Worm (Caenorhabditis elegans): ENCODE results near the gene ugt-43.
A peak's percentile ranks its signal among the peaks of the same experiment; 100 is the strongest.

The ugt-43 gene

ce11 chrIV:10483607-10484117 lies 19.3 kb downstream of the ugt-43 start, which contains the start of the genes F01D4.5 and ced-5 (continued):
- TF ChIP-seq ztf-28 (GFP tag; IDR thresholded peaks at IDR 0.05) (0 out of 2 replicates have a peak, but pooled peaks have one; percentile 64), ceh-40 (GFP tag; IDR thresholded peaks at IDR 0.05) (no peak), rec-8 (tag; optimal IDR thresholded peaks at IDR 0.05) (peak; percentile 60 to 89), madf-8 (GFP tag; conservative IDR thresholded peaks at IDR 0.05) (no peak), B0336.3 (GFP tag; IDR thresholded peaks at IDR 0.05) (no peak), mxl-1 (tag; optimal IDR thresholded peaks at IDR 0.05) (no peak), C17E4.6 (GFP tag; IDR thresholded peaks at IDR 0.05) (no peak), cebp-1 (GFP tag; IDR thresholded peaks at IDR 0.05) (no peak), cebp-1 (tag; optimal IDR thresholded peaks at IDR 0.05) (peak; percentile 61), die-1 (tag; optimal IDR thresholded peaks at IDR 0.05) (no peak), nhr-179 (tag; optimal IDR thresholded peaks at IDR 0.05) (no peak), zfh-2 (GFP tag; conservative IDR thresholded peaks at IDR 0.05) (no peak), egrh-3 (GFP tag; IDR thresholded peaks at IDR 0.05) (no peak), B0035.1 (tag; optimal IDR thresholded peaks at IDR 0.05) (peak; percentile 69), athp-1 (tag; optimal IDR thresholded peaks at IDR 0.05) (no peak), hmg-20 (GFP tag; IDR thresholded peaks at IDR 0.05) (peak; percentile 62; the same call in 1 of the 2 replicates), tbp1 (GFP tag; optimal IDR thresholded peaks at IDR 0.05) (peak; percentile 42), hmg-1.2 (GFP tag; IDR thresholded peaks at IDR 0.05) (0 out of 2 replicates have a peak, but pooled peaks have one; percentile 21), ceh-27 (GFP tag; optimal IDR thresholded peaks at IDR 0.05) (peak; percentile 82), dpl-1 (GFP tag; optimal IDR thresholded peaks at IDR 0.05) (no peak), nhr-80 (tag; optimal IDR thresholded peaks at IDR 0.05) (peak; percentile 35), nhr-120 (GFP tag; IDR thresholded peaks at IDR 0.05) (no peak), egl-44 (GFP tag; IDR thresholded peaks at IDR 0.05) (no peak), Y56A3A.18 (GFP tag; IDR thresholded peaks at IDR 0.05) (no peak), sdz-38 (tag; optimal IDR thresholded peaks at IDR 0.05) (no peak), F23B12.7 (tag; optimal IDR thresholded peaks at IDR 0.05; ENCODE audit: insufficient read depth) (peak; percentile 31), pbrm-1 (GFP tag; IDR thresholded peaks at IDR 0.05) (no peak; the same call in 1 of the 2 replicates), tbx-9 (tag; optimal IDR thresholded peaks at IDR 0.05; ENCODE audit: borderline replicate concordance) (no peak), Y67H2A.10 (GFP tag; conservative IDR thresholded peaks at IDR 0.05) (0 out of 2 replicates have a peak, but pooled peaks have one; percentile 11), F57C9.4 (tag; optimal IDR thresholded peaks at IDR 0.05) (peak; percentile 73), mes-4 (tag; optimal IDR thresholded peaks at IDR 0.05) (no peak), F39B2.1 (GFP tag; IDR thresholded peaks at IDR 0.05) (no peak), Y53F4B.3 (GFP tag; IDR thresholded peaks at IDR 0.05) (no peak), attf-5 (GFP tag; optimal IDR thresholded peaks at IDR 0.05) (peak; percentile 48), let-526 (GFP tag; IDR thresholded peaks at IDR 0.05) (peak; percentile 79; the same call in 1 of the 2 replicates), lsy-27 (tag; optimal IDR thresholded peaks at IDR 0.05; ENCODE audit: borderline replicate concordance, insufficient read depth) (no peak), attf-6 (GFP tag; IDR thresholded peaks at IDR 0.05) (no peak), hrde-1 (tag; optimal IDR thresholded peaks at IDR 0.05; ENCODE audit: borderline replicate concordance) (peak; percentile 71), nhr-27 (tag; optimal IDR thresholded peaks at IDR 0.05) (no peak), tlf-1 (GFP tag; optimal IDR thresholded peaks at IDR 0.05) (peak; percentile 40), Y79H2A.3 (GFP tag; conservative IDR thresholded peaks at IDR 0.05) (no peak), cebp-2 (GFP tag; IDR thresholded peaks at IDR 0.05) (peak; percentile 65; the same call in 1 of the 2 replicates), F57A8.1 (GFP tag; optimal IDR thresholded peaks at IDR 0.05) (no peak), F10E7.11 (tag; optimal IDR thresholded peaks at IDR 0.05) (no peak), somi-1 (GFP tag; optimal IDR thresholded peaks at IDR 0.05) (peak; percentile 49), ceh-58 (GFP tag; IDR thresholded peaks at IDR 0.05) (no peak), nhr-90 (tag; optimal IDR thresholded peaks at IDR 0.05) (no peak), F33H1.4 (GFP tag; IDR thresholded peaks at IDR 0.05) (peak; percentile 48; the same call in 1 of the 2 replicates)

Measured in whole organism, young adult.